Fruit fly (Drosophila melanogaster) whole organism, embryonic: ENCODE measurements around the gene CG43448.

ENCODE experiments used
- ATbp ChIP-seq: fragments of 200-800 bp; sonication (Bioruptor generic); optimal IDR thresholded peaks from 2 replicates; lab custom pipeline; 2017; ENCODE audit warnings: missing biosample characterization, mild to moderate bottlenecking, missing genetic modification characterization, missing genetic modification reagents
- Atf3 ChIP-seq: fragments of 200-800 bp; sonication (Bioruptor generic); optimal IDR thresholded peaks from 3 replicates; lab custom pipeline; 2016; ENCODE audit warnings: missing biosample characterization, missing genetic modification characterization
- Bdp1 ChIP-seq: fragments of 200-800 bp; sonication (Bioruptor generic); optimal IDR thresholded peaks from 3 replicates; lab custom pipeline; 2016; ENCODE audit warnings: missing biosample characterization, missing genetic modification characterization
- CG10274 ChIP-seq: fragments of 200-800 bp; sonication (Bioruptor generic); optimal IDR thresholded peaks from 3 replicates; lab custom pipeline; 2017; ENCODE audit warnings: missing biosample characterization, mild to moderate bottlenecking, missing genetic modification characterization
- CG11398 ChIP-seq: fragments of 200-800 bp; sonication (Bioruptor generic); optimal IDR thresholded peaks from 2 replicates; lab custom pipeline; 2016; ENCODE audit warnings: missing biosample characterization, missing genetic modification characterization
- CG12104 ChIP-seq: fragments of 200-800 bp; sonication (Bioruptor generic); optimal IDR thresholded peaks from 3 replicates; lab custom pipeline; 2016; ENCODE audit warnings: missing biosample characterization, missing genetic modification characterization
- CG12155 ChIP-seq: fragments of 200-800 bp; sonication (Bioruptor generic); optimal IDR thresholded peaks from 3 replicates; lab custom pipeline; 2016; ENCODE audit warnings: missing biosample characterization, missing genetic modification characterization
- CG12744 ChIP-seq: fragments of 200-800 bp; sonication (Bioruptor generic); optimal IDR thresholded peaks from 2 replicates; lab custom pipeline; 2016; ENCODE audit warnings: missing biosample characterization, missing genetic modification characterization
- CG15479 ChIP-seq: fragments of 200-800 bp; sonication (Bioruptor generic); optimal IDR thresholded peaks from 3 replicates; lab custom pipeline; 2019; ENCODE audit warnings: missing biosample characterization, mild to moderate bottlenecking, missing genetic modification characterization, moderate library complexity
- CG17359 ChIP-seq: fragments of 200-800 bp; sonication (Bioruptor generic); optimal IDR thresholded peaks from 3 replicates; lab custom pipeline; 2018; ENCODE audit warnings: missing biosample characterization, mild to moderate bottlenecking, missing genetic modification characterization, moderate library complexity
- CG18262 ChIP-seq: fragments of 200-800 bp; optimal IDR thresholded peaks from 3 replicates; lab custom pipeline; 2019; ENCODE audit warnings: missing biosample characterization, mild to moderate bottlenecking, missing genetic modification characterization, moderate library complexity
- CG30431 ChIP-seq: fragments of 200-800 bp; sonication (Bioruptor generic); optimal IDR thresholded peaks from 2 replicates; lab custom pipeline; 2017; ENCODE audit warnings: missing biosample characterization, missing genetic modification characterization
- CG32532 ChIP-seq: fragments of 200-800 bp; sonication (Bioruptor generic); IDR thresholded peaks from 2 replicates; pipeline ENCODE4 v1.3.6; 2022; ENCODE audit warnings: missing biosample characterization, missing genetic modification characterization
- CG3407 ChIP-seq: fragments of 200-800 bp; sonication (Bioruptor generic); optimal IDR thresholded peaks from 2 replicates; lab custom pipeline; 2018; ENCODE audit warnings: missing biosample characterization, mild to moderate bottlenecking, missing genetic modification characterization
- CG4282 ChIP-seq: fragments of 200-800 bp; sonication (Bioruptor generic); optimal IDR thresholded peaks from 2 replicates; lab custom pipeline; 2016; ENCODE audit warnings: missing biosample characterization, missing genetic modification characterization
- CG4360 ChIP-seq: fragments of 200-800 bp; sonication (Bioruptor generic); IDR thresholded peaks from 2 replicates; pipeline ENCODE4 v1.3.6; 2022; ENCODE audit warnings: missing biosample characterization, missing genetic modification characterization
- CG8281 ChIP-seq: fragments of 200-800 bp; sonication (Bioruptor generic); optimal IDR thresholded peaks from 2 replicates; lab custom pipeline; 2018; ENCODE audit warnings: missing biosample characterization, mild to moderate bottlenecking, missing genetic modification characterization, moderate library complexity
- CG8478 ChIP-seq: fragments of >200 bp; optimal IDR thresholded peaks from 2 replicates; lab custom pipeline; 2018
- CG9932 ChIP-seq: fragments of 200-800 bp; sonication (Bioruptor generic); IDR thresholded peaks from 2 replicates; pipeline ENCODE4 v1.3.6; 2022; ENCODE audit warnings: missing biosample characterization, missing genetic modification characterization
- D ChIP-seq, 2 experiments: fragments of 200-800 bp in 1 of 2; fragments of >200 bp in 1 of 2; sonication (Bioruptor generic) in 1 of 2; optimal IDR thresholded peaks; 2 replicates in 1 of 2; 3 replicates in 1 of 2; lab custom pipeline; 2017; ENCODE audit warnings: mild to moderate bottlenecking in 1 of 2, missing biosample characterization in 1 of 2, missing genetic modification characterization in 1 of 2, missing genetic modification reagents in 1 of 2
- Dad ChIP-seq: fragments of 200-800 bp; sonication (Bioruptor generic); optimal IDR thresholded peaks from 3 replicates; lab custom pipeline; 2016; ENCODE audit warnings: missing biosample characterization, missing genetic modification characterization
- Deaf1 ChIP-seq: fragments of 200-800 bp; optimal IDR thresholded peaks from 3 replicates; lab custom pipeline; 2019; ENCODE audit warnings: missing biosample characterization, mild to moderate bottlenecking, missing genetic modification characterization, moderate library complexity
- Eip74EF ChIP-seq, 2 experiments: fragments of 200-800 bp in 1 of 2; fragments of >200 bp in 1 of 2; sonication (Bioruptor generic) in 1 of 2; optimal IDR thresholded peaks; 2 replicates each; lab custom pipeline; 2017 to 2019; ENCODE audit warnings: missing biosample characterization in 2 of 2, missing genetic modification characterization in 2 of 2, mild to moderate bottlenecking in 1 of 2, moderate library complexity in 1 of 2
- Fer2 ChIP-seq: fragments of 200-800 bp; sonication (Bioruptor generic); optimal IDR thresholded peaks from 2 replicates; lab custom pipeline; 2018; ENCODE audit warnings: missing biosample characterization, mild to moderate bottlenecking, missing genetic modification characterization, moderate library complexity
- HLH3B ChIP-seq: fragments of 200-800 bp; sonication (Bioruptor generic); IDR thresholded peaks from 2 replicates; pipeline ENCODE4 v1.3.6; 2022; ENCODE audit warnings: missing biosample characterization, missing genetic modification characterization
- Hey ChIP-seq: fragments of 200-800 bp; sonication (Bioruptor generic); optimal IDR thresholded peaks from 3 replicates; lab custom pipeline; 2018; ENCODE audit warnings: missing biosample characterization, mild to moderate bottlenecking, missing genetic modification characterization
- Hr39 ChIP-seq: fragments of >200 bp; optimal IDR thresholded peaks from 2 replicates; lab custom pipeline; 2017
- MBD-R2 ChIP-seq: fragments of 200-800 bp; sonication (Bioruptor generic); IDR thresholded peaks from 2 replicates; pipeline ENCODE4 v1.3.6; 2022; ENCODE audit warnings: missing biosample characterization, missing genetic modification characterization
- NfI ChIP-seq: fragments of 200-800 bp; sonication (Bioruptor generic); optimal IDR thresholded peaks from 3 replicates; lab custom pipeline; 2018; ENCODE audit warnings: missing biosample characterization, mild to moderate bottlenecking, missing genetic modification characterization, moderate library complexity
- PHDP ChIP-seq: fragments of 200-800 bp; sonication (Bioruptor generic); optimal IDR thresholded peaks from 3 replicates; lab custom pipeline; 2018; ENCODE audit warnings: missing biosample characterization, mild to moderate bottlenecking, missing genetic modification characterization, moderate library complexity
- Ptx1 ChIP-seq: fragments of 200-800 bp; sonication (Bioruptor generic); IDR thresholded peaks from 2 replicates; pipeline ENCODE4 v1.3.6; 2022; ENCODE audit warnings: missing biosample characterization, missing genetic modification characterization
- Sry-β ChIP-seq: fragments of 200-800 bp; sonication (Bioruptor generic); optimal IDR thresholded peaks from 2 replicates; lab custom pipeline; 2018; ENCODE audit warnings: missing biosample characterization, mild to moderate bottlenecking, missing genetic modification characterization, moderate library complexity
- Xrp1 ChIP-seq: fragments of 200-800 bp; sonication (Bioruptor generic); IDR thresholded peaks from 2 replicates; pipeline ENCODE4 v1.3.6; 2022; ENCODE audit warnings: missing biosample characterization, missing genetic modification characterization
- ab ChIP-seq: fragments of 200-800 bp; sonication (Bioruptor generic); optimal IDR thresholded peaks from 2 replicates; lab custom pipeline; 2016; ENCODE audit warnings: missing biosample characterization, missing genetic modification characterization
- amos ChIP-seq: fragments of 200-800 bp; sonication (Bioruptor generic); IDR thresholded peaks from 2 replicates; pipeline ENCODE4 v1.3.6; 2022; ENCODE audit warnings: missing biosample characterization, missing genetic modification characterization; ENCODE audit not compliant: partially characterized antibody
- ash1 ChIP-seq: fragments of 200-800 bp; sonication (Bioruptor generic); optimal IDR thresholded peaks from 2 replicates; lab custom pipeline; 2018; ENCODE audit warnings: missing biosample characterization, mild to moderate bottlenecking, missing genetic modification characterization
- bab2 ChIP-seq: fragments of 200-800 bp; sonication (Bioruptor generic); optimal IDR thresholded peaks from 2 replicates; lab custom pipeline; 2016; ENCODE audit warnings: missing biosample characterization, missing genetic modification characterization
- bbx ChIP-seq: fragments of 200-800 bp; sonication (Bioruptor generic); IDR thresholded peaks from 2 replicates; pipeline ENCODE4 v1.3.6; 2022; ENCODE audit warnings: missing biosample characterization, missing genetic modification characterization; ENCODE audit not compliant: partially characterized antibody
- ci ChIP-seq: fragments of 200-800 bp; sonication (Bioruptor generic); IDR thresholded peaks from 3 replicates; pipeline ENCODE4 v1.3.6; 2022; ENCODE audit warnings: missing biosample characterization, missing genetic modification characterization
- emc ChIP-seq: fragments of 200-800 bp; sonication (Bioruptor generic); optimal IDR thresholded peaks from 2 replicates; lab custom pipeline; 2016; ENCODE audit warnings: missing biosample characterization, missing genetic modification characterization
- gce ChIP-seq: fragments of 200-800 bp; sonication (Bioruptor generic); IDR thresholded peaks from 3 replicates; pipeline ENCODE4 v1.3.6; 2022; ENCODE audit warnings: missing biosample characterization, missing genetic modification characterization
- hth ChIP-seq: fragments of >200 bp; optimal IDR thresholded peaks from 2 replicates; lab custom pipeline; 2017; ENCODE audit warnings: inconsistent platforms
- lov ChIP-seq, 2 experiments: fragments of 200-800 bp in 1 of 2; fragments of >200 bp in 1 of 2; sonication (Bioruptor generic) in 1 of 2; IDR thresholded peaks in 1 of 2; optimal IDR thresholded peaks in 1 of 2; 2 replicates in 1 of 2; 3 replicates in 1 of 2; pipeline versions ENCODE4 v1.3.6 to Lab custom; 2017 to 2022; ENCODE audit warnings: missing biosample characterization in 1 of 2, missing genetic modification characterization in 1 of 2
- nmo ChIP-seq: fragments of 200-800 bp; sonication (Bioruptor generic); optimal IDR thresholded peaks from 2 replicates; lab custom pipeline; 2018; ENCODE audit warnings: missing biosample characterization, mild to moderate bottlenecking, missing genetic modification characterization, moderate library complexity
- pzg ChIP-seq: fragments of 200-800 bp; sonication (Bioruptor generic); optimal IDR thresholded peaks from 3 replicates; lab custom pipeline; 2018; ENCODE audit warnings: missing biosample characterization, mild to moderate bottlenecking, missing genetic modification characterization, moderate library complexity
- run ChIP-seq: fragments of 200-800 bp; sonication (Bioruptor generic); optimal IDR thresholded peaks from 3 replicates; lab custom pipeline; 2018; ENCODE audit warnings: missing biosample characterization, mild to moderate bottlenecking, missing genetic modification characterization
- tio ChIP-seq: fragments of 200-800 bp; sonication (Bioruptor generic); optimal IDR thresholded peaks from 2 replicates; lab custom pipeline; 2017; ENCODE audit warnings: missing biosample characterization, missing genetic modification characterization, inconsistent platforms
- wek ChIP-seq: fragments of 200-800 bp; sonication (Bioruptor generic); optimal IDR thresholded peaks from 3 replicates; lab custom pipeline; 2018; ENCODE audit warnings: missing biosample characterization, mild to moderate bottlenecking, missing genetic modification characterization, moderate library complexity

Gene CG43448

dm6 chr3R:30277700-30278099 lies 40.2 kb upstream of the CG43448 start, which contains the start of gene heca (continued):
- TF ChIP-seq gce (GFP tag; lab: Robert Waterston, UW): no peak
- TF ChIP-seq PHDP (tag; lab: Kevin White, UChicago): no peak
- no peak for TF ChIP-seq pzg (GFP tag; lab: Kevin White, UChicago)
- TF ChIP-seq CG17359: no peak
- TF ChIP-seq Deaf1 (tag; lab: Kevin White, UChicago): peak; percentile 50
- no peak for TF ChIP-seq Atf3 (GFP tag; lab: Kevin White, UChicago)
- TF ChIP-seq NfI (GFP tag; lab: Kevin White, UChicago): no peak
- TF ChIP-seq CG12744 (GFP tag; lab: Kevin White, UChicago): no peak
- no peak for TF ChIP-seq bab2 (GFP tag; lab: Kevin White, UChicago)
- TF ChIP-seq Hr39 (lab: Kevin White, UChicago): no peak
- TF ChIP-seq CG4360 (GFP tag; lab: Robert Waterston, UW): peak; percentile 42; the same call in 1 of the 2 replicates
- TF ChIP-seq Sry-β (GFP tag; lab: Kevin White, UChicago): no peak
- TF ChIP-seq nmo (GFP tag; lab: Kevin White, UChicago): no peak
- TF ChIP-seq CG8478 (lab: Kevin White, UChicago): no peak
- no peak for TF ChIP-seq Xrp1 (GFP tag; lab: Robert Waterston, UW)
- no peak for TF ChIP-seq HLH3B (GFP tag; lab: Robert Waterston, UW)
- TF ChIP-seq tio (GFP tag; lab: Kevin White, UChicago): no peak
- TF ChIP-seq ci (GFP tag; lab: Robert Waterston, UW): peak; percentile 75
- TF ChIP-seq Dad (GFP tag; lab: Kevin White, UChicago): no peak
- TF ChIP-seq Ptx1 (GFP tag; lab: Robert Waterston, UW): no peak

dm6 chr3R:30276482-30277282 lies 39.1 kb upstream of the CG43448 start:
- no peak for TF ChIP-seq run (tag; lab: Kevin White, UChicago)
- no peak for TF ChIP-seq ab (GFP tag; lab: Kevin White, UChicago)
- no peak for TF ChIP-seq Eip74EF (GFP tag; optimal IDR thresholded peaks at IDR 0.05; lab: Kevin White, UChicago)
- TF ChIP-seq MBD-R2 (GFP tag; lab: Robert Waterston, UW): peak; percentile 17; the same call in 1 of the 2 replicates
- no peak for TF ChIP-seq CG12104 (GFP tag; lab: Kevin White, UChicago)
- TF ChIP-seq tio (GFP tag; lab: Kevin White, UChicago): peak; percentile 14
- no peak for TF ChIP-seq lov (optimal IDR thresholded peaks at IDR 0.05; lab: Kevin White, UChicago)
- TF ChIP-seq lov (GFP tag; IDR thresholded peaks at IDR 0.05; lab: Robert Waterston, UW): peak; percentile 76; the same call in 1 of the 3 replicates
- no peak for TF ChIP-seq D (optimal IDR thresholded peaks at IDR 0.05; lab: Kevin White, UChicago)
- TF ChIP-seq D (GFP tag; optimal IDR thresholded peaks at IDR 0.05; lab: Kevin White, UChicago): peak; percentile 36
- no peak for TF ChIP-seq CG8281 (tag; lab: Kevin White, UChicago)
- TF ChIP-seq CG18262 (tag; lab: Kevin White, UChicago): peak; percentile 32
- TF ChIP-seq wek (GFP tag; lab: Kevin White, UChicago): peak; percentile 33
- peak; percentile 38 for TF ChIP-seq CG10274
- no peak for TF ChIP-seq emc
- TF ChIP-seq CG30431 (GFP tag; lab: Kevin White, UChicago): peak; percentile 51
- no peak for TF ChIP-seq hth
- no peak for TF ChIP-seq amos (GFP tag; lab: Robert Waterston, UW)
- no peak for TF ChIP-seq Bdp1 (GFP tag; lab: Kevin White, UChicago)
- TF ChIP-seq Hey (tag; lab: Kevin White, UChicago): no peak
- TF ChIP-seq CG9932: peak; percentile 47
- peak; percentile 50 for TF ChIP-seq CG11398 (GFP tag; lab: Kevin White, UChicago)
- no peak for TF ChIP-seq CG4282
- no peak for TF ChIP-seq CG15479 (GFP tag; lab: Kevin White, UChicago)
- 0 out of 2 replicates have a peak, but pooled peaks have one; percentile 19 for TF ChIP-seq bbx (GFP tag; lab: Robert Waterston, UW)
- peak; percentile 51 for TF ChIP-seq CG3407
- TF ChIP-seq ash1: no peak
- TF ChIP-seq CG12155: peak; percentile 5
- TF ChIP-seq CG32532 (GFP tag; lab: Robert Waterston, UW): peak; percentile 30; the same call in 1 of the 2 replicates
- TF ChIP-seq ATbp (GFP tag; lab: Kevin White, UChicago): peak; percentile 53
- no peak for TF ChIP-seq Fer2
